Fruit fly (Drosophila melanogaster) whole organism, embryonic: ENCODE measurements around the gene kra.

Experiments
- Ada2b ChIP-seq: fragments of 200-800 bp; sonication (Bioruptor generic); IDR thresholded peaks from 2 replicates; pipeline ENCODE4 v1.3.6; 2022; ENCODE audit warnings: missing biosample characterization, missing genetic modification characterization
- BtbVII ChIP-seq: fragments of 200-800 bp; sonication (Bioruptor generic); optimal IDR thresholded peaks from 3 replicates; lab custom pipeline; 2017; ENCODE audit warnings: missing biosample characterization, mild to moderate bottlenecking, missing genetic modification characterization
- CG11085 ChIP-seq: fragments of 200-800 bp; sonication (Bioruptor generic); IDR thresholded peaks from 2 replicates; pipeline ENCODE4 v1.3.6; 2022; ENCODE audit warnings: missing biosample characterization, missing genetic modification characterization
- CG11723 ChIP-seq: fragments of 200-800 bp; sonication (Bioruptor generic); optimal IDR thresholded peaks from 2 replicates; lab custom pipeline; 2017; ENCODE audit warnings: missing biosample characterization, mild to moderate bottlenecking, missing genetic modification characterization
- CG13287 ChIP-seq: fragments of 200-800 bp; sonication (Bioruptor generic); IDR thresholded peaks from 2 replicates; pipeline ENCODE4 v1.3.6; 2022; ENCODE audit warnings: missing biosample characterization, missing genetic modification characterization; ENCODE audit not compliant: partially characterized antibody
- CG14710 ChIP-seq: fragments of 200-800 bp; sonication (Bioruptor generic); optimal IDR thresholded peaks from 3 replicates; lab custom pipeline; 2019; ENCODE audit warnings: missing biosample characterization, mild to moderate bottlenecking, missing genetic modification characterization, moderate library complexity
- CG15479 ChIP-seq: fragments of 200-800 bp; sonication (Bioruptor generic); optimal IDR thresholded peaks from 3 replicates; lab custom pipeline; 2019; ENCODE audit warnings: missing biosample characterization, mild to moderate bottlenecking, missing genetic modification characterization, moderate library complexity
- CG16813 ChIP-seq: fragments of 200-800 bp; sonication (Bioruptor generic); IDR thresholded peaks from 3 replicates; pipeline ENCODE4 v1.3.6; 2022; ENCODE audit warnings: missing biosample characterization, missing genetic modification characterization; ENCODE audit not compliant: partially characterized antibody
- CG17829 ChIP-seq: fragments of 200-800 bp; optimal IDR thresholded peaks from 2 replicates; lab custom pipeline; 2019; ENCODE audit warnings: missing biosample characterization, mild to moderate bottlenecking, missing genetic modification characterization, moderate library complexity
- CG2889 ChIP-seq: fragments of 200-800 bp; sonication (Bioruptor generic); IDR thresholded peaks from 3 replicates; pipeline ENCODE4 v1.3.6; 2022; ENCODE audit warnings: missing biosample characterization, missing genetic modification characterization
- CG31441 ChIP-seq: fragments of 200-800 bp; sonication (Bioruptor generic); IDR thresholded peaks from 2 replicates; pipeline ENCODE4 v1.3.6; 2022; ENCODE audit warnings: missing biosample characterization, missing genetic modification characterization
- CG32532 ChIP-seq: fragments of 200-800 bp; sonication (Bioruptor generic); IDR thresholded peaks from 2 replicates; pipeline ENCODE4 v1.3.6; 2022; ENCODE audit warnings: missing biosample characterization, missing genetic modification characterization
- CG32772 ChIP-seq: fragments of 200-800 bp; sonication (Bioruptor generic); IDR thresholded peaks from 2 replicates; pipeline ENCODE4 v1.3.6; 2022; ENCODE audit warnings: missing biosample characterization, missing genetic modification characterization
- CG3847 ChIP-seq: fragments of 200-800 bp; sonication (Bioruptor generic); IDR thresholded peaks from 2 replicates; pipeline ENCODE4 v1.3.6; 2022; ENCODE audit warnings: missing biosample characterization, missing genetic modification characterization
- CG42726 ChIP-seq: fragments of 200-800 bp; sonication (Bioruptor generic); IDR thresholded peaks from 2 replicates; pipeline ENCODE4 v1.3.6; 2022; ENCODE audit warnings: missing biosample characterization, missing genetic modification characterization; ENCODE audit not compliant: partially characterized antibody
- CG4282 ChIP-seq: fragments of 200-800 bp; sonication (Bioruptor generic); optimal IDR thresholded peaks from 2 replicates; lab custom pipeline; 2016; ENCODE audit warnings: missing biosample characterization, missing genetic modification characterization
- CG5180 ChIP-seq: fragments of 200-800 bp; sonication (Bioruptor generic); optimal IDR thresholded peaks from 3 replicates; lab custom pipeline; 2017; ENCODE audit warnings: missing biosample characterization, missing genetic modification characterization, mild to moderate bottlenecking, moderate library complexity, missing genetic modification reagents
- CG6654 ChIP-seq: fragments of 200-800 bp; sonication (Bioruptor generic); optimal IDR thresholded peaks from 2 replicates; lab custom pipeline; 2017; ENCODE audit warnings: missing biosample characterization, mild to moderate bottlenecking, missing genetic modification characterization
- CG7987 ChIP-seq: fragments of 200-800 bp; sonication (Bioruptor generic); optimal IDR thresholded peaks from 2 replicates; lab custom pipeline; 2018; ENCODE audit warnings: missing biosample characterization, mild to moderate bottlenecking, missing genetic modification characterization, moderate library complexity
- CG8388 ChIP-seq: fragments of 200-800 bp; sonication (Bioruptor generic); optimal IDR thresholded peaks from 2 replicates; lab custom pipeline; 2019; ENCODE audit warnings: missing biosample characterization, mild to moderate bottlenecking, missing genetic modification characterization, moderate library complexity
- CG9797 ChIP-seq: fragments of 200-800 bp; sonication (Bioruptor generic); optimal IDR thresholded peaks from 3 replicates; lab custom pipeline; 2018; ENCODE audit warnings: missing biosample characterization, mild to moderate bottlenecking, missing genetic modification characterization
- D19A ChIP-seq: fragments of 200-800 bp; optimal IDR thresholded peaks from 3 replicates; lab custom pipeline; 2019; ENCODE audit warnings: missing biosample characterization, mild to moderate bottlenecking, missing genetic modification characterization, moderate library complexity
- Dbx ChIP-seq: fragments of 200-800 bp; sonication (Bioruptor generic); IDR thresholded peaks from 3 replicates; pipeline ENCODE4 v1.3.6; 2022; ENCODE audit warnings: missing biosample characterization, missing genetic modification characterization
- Dip2 ChIP-seq: fragments of 200-800 bp; sonication (Bioruptor generic); IDR thresholded peaks from 2 replicates; pipeline ENCODE4 v1.3.6; 2022; ENCODE audit warnings: missing biosample characterization, missing genetic modification characterization
- H15 ChIP-seq: fragments of 200-800 bp; sonication (Bioruptor generic); IDR thresholded peaks from 3 replicates; pipeline ENCODE4 v1.3.6; 2022; ENCODE audit warnings: missing biosample characterization, missing genetic modification characterization
- Lhr ChIP-seq: fragments of 200-800 bp; sonication (Bioruptor generic); optimal IDR thresholded peaks from 3 replicates; lab custom pipeline; 2017; ENCODE audit warnings: mild to moderate bottlenecking, missing biosample characterization, missing genetic modification reagents, missing genetic modification characterization
- Med ChIP-seq: fragments of 200-800 bp; sonication (Bioruptor generic); peaks from one replicate; lab custom pipeline; 2016; ENCODE audit warnings: missing biosample characterization, missing genetic modification characterization, mild to moderate bottlenecking, inconsistent platforms, moderate library complexity
- NfI ChIP-seq: fragments of 200-800 bp; sonication (Bioruptor generic); optimal IDR thresholded peaks from 3 replicates; lab custom pipeline; 2018; ENCODE audit warnings: missing biosample characterization, mild to moderate bottlenecking, missing genetic modification characterization, moderate library complexity
- Ravus ChIP-seq: fragments of 200-800 bp; sonication (Bioruptor generic); IDR thresholded peaks from 2 replicates; pipeline ENCODE4 v1.3.6; 2022; ENCODE audit warnings: missing biosample characterization, missing genetic modification characterization
- Usf ChIP-seq: fragments of 200-800 bp; sonication (Bioruptor generic); optimal IDR thresholded peaks from 2 replicates; lab custom pipeline; 2017; ENCODE audit warnings: missing genotype, missing biosample characterization, missing genetic modification characterization
- ato ChIP-seq: fragments of 200-800 bp; sonication (Bioruptor generic); IDR thresholded peaks from 2 replicates; pipeline ENCODE4 v1.3.6; 2022; ENCODE audit warnings: missing biosample characterization, missing genetic modification characterization; ENCODE audit not compliant: partially characterized antibody
- cas ChIP-seq: fragments of 200-800 bp; sonication (Bioruptor generic); IDR thresholded peaks from 2 replicates; pipeline ENCODE4 v1.3.6; 2022; ENCODE audit warnings: missing biosample characterization, missing genetic modification characterization
- crol ChIP-seq: fragments of 200-800 bp; sonication (Bioruptor generic); IDR thresholded peaks from 2 replicates; pipeline ENCODE4 v1.3.6; 2022; ENCODE audit warnings: missing biosample characterization, missing genetic modification characterization
- dimm ChIP-seq: fragments of 200-800 bp; sonication (Bioruptor generic); IDR thresholded peaks from 2 replicates; pipeline ENCODE4 v1.3.6; 2022; ENCODE audit warnings: missing biosample characterization, missing genetic modification characterization
- esg ChIP-seq: fragments of 200-800 bp; sonication (Bioruptor generic); conservative IDR thresholded peaks from 2 replicates; pipeline ENCODE4 v1.3.6; 2022; ENCODE audit warnings: missing biosample characterization, missing genetic modification characterization
- ewg ChIP-seq: fragments of 200-800 bp; sonication (Bioruptor generic); optimal IDR thresholded peaks from 3 replicates; lab custom pipeline; 2017; ENCODE audit warnings: mild to moderate bottlenecking, missing biosample characterization, missing genetic modification reagents, missing genetic modification characterization
- ham ChIP-seq: fragments of 200-800 bp; sonication (Bioruptor generic); IDR thresholded peaks from 2 replicates; pipeline ENCODE4 v1.3.6; 2022; ENCODE audit warnings: missing biosample characterization, missing genetic modification characterization
- hbn ChIP-seq: fragments of 200-800 bp; sonication (Bioruptor generic); IDR thresholded peaks from 2 replicates; pipeline ENCODE4 v1.3.6; 2022; ENCODE audit warnings: missing biosample characterization, missing genetic modification characterization; ENCODE audit not compliant: partially characterized antibody
- ind ChIP-seq: fragments of 200-800 bp; sonication (Bioruptor generic); optimal IDR thresholded peaks from 3 replicates; lab custom pipeline; 2016; ENCODE audit warnings: missing biosample characterization, missing genetic modification characterization
- kay ChIP-seq: fragments of 200-800 bp; sonication (Bioruptor generic); optimal IDR thresholded peaks from 2 replicates; lab custom pipeline; 2016; ENCODE audit warnings: missing biosample characterization, missing genetic modification characterization
- nmo ChIP-seq: fragments of 200-800 bp; sonication (Bioruptor generic); optimal IDR thresholded peaks from 2 replicates; lab custom pipeline; 2018; ENCODE audit warnings: missing biosample characterization, mild to moderate bottlenecking, missing genetic modification characterization, moderate library complexity
- onecut ChIP-seq: fragments of 200-800 bp; sonication (Bioruptor generic); IDR thresholded peaks from 2 replicates; pipeline ENCODE4 v1.3.6; 2022; ENCODE audit warnings: missing biosample characterization, missing genetic modification characterization
- prd ChIP-seq, 3 experiments: fragments of >200 bp in 2 of 3; fragments of 200-800 bp in 1 of 3; sonication (Bioruptor generic) in 1 of 3; optimal IDR thresholded peaks in 2 of 3; IDR thresholded peaks in 1 of 3; 2 replicates in 2 of 3; 3 replicates in 1 of 3; pipeline versions ENCODE4 v1.3.6 to Lab custom; 2017 to 2022; ENCODE audit warnings: missing biosample characterization in 1 of 3, missing genetic modification characterization in 1 of 3
- psq ChIP-seq: fragments of 200-800 bp; sonication (Bioruptor generic); optimal IDR thresholded peaks from 2 replicates; lab custom pipeline; 2017; ENCODE audit warnings: missing biosample characterization, missing genetic modification characterization
- sisA ChIP-seq: fragments of 200-800 bp; sonication (Bioruptor generic); IDR thresholded peaks from 2 replicates; pipeline ENCODE4 v1.3.6; 2022; ENCODE audit warnings: missing biosample characterization, missing genetic modification characterization
- slbo ChIP-seq: fragments of 200-800 bp; sonication (Bioruptor generic); IDR thresholded peaks from 2 replicates; pipeline ENCODE4 v1.3.6; 2022; ENCODE audit warnings: missing biosample characterization, missing genetic modification characterization
- sna ChIP-seq: fragments of 200-800 bp; sonication (Bioruptor generic); IDR thresholded peaks from 2 replicates; pipeline ENCODE4 v1.3.6; 2022; ENCODE audit warnings: missing biosample characterization, missing genetic modification characterization; ENCODE audit not compliant: partially characterized antibody
- so ChIP-seq: fragments of 200-800 bp; sonication (Bioruptor generic); IDR thresholded peaks from 3 replicates; pipeline ENCODE4 v1.3.6; 2022; ENCODE audit warnings: missing biosample characterization, missing genetic modification characterization
- z ChIP-seq: fragments of 200-800 bp; sonication (Bioruptor generic); IDR thresholded peaks from 3 replicates; pipeline ENCODE4 v1.3.6; 2022; ENCODE audit warnings: missing biosample characterization, missing genetic modification characterization

kra gene

DNA sequence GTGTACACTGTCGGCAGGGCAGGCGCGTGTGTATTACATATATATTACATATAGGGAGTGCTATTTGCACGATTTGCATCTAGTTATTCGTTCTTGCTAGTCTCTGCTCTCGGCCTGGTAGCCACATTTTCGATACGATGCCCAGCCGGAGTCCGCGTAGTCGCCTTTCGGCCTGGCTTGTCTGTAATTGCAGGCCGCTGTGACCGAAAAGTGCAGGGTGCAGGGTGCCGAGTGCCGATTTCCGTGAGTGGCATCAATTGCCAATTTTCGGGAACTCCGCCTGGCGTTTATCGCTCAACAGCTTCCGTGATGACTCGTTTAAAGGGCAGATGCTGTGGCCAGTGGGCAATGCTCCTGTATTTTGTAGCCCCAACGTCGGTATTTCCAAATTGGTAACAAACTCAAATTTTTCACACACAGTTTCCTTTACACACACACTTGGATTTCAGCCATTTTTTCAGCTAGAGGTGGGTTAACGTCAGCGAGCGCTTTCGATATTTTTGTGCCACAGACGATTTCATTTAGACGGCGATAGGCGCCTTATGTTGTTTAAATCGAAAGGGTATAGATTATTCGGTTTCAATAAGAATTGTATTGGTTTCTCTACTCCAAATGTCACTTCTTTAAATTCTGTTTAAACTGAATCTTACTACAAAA, 12.9 kb downstream of the kra start, which contains the start of gene CG2926 (continued):
- no peak for TF ChIP-seq dimm (GFP tag; lab: Robert Waterston, UW)
- no peak for TF ChIP-seq CG32772
- no peak for TF ChIP-seq Usf (GFP tag; lab: Kevin White, UChicago)
- TF ChIP-seq CG16813, result peak; percentile 88
- TF ChIP-seq slbo (GFP tag; lab: Robert Waterston, UW), result peak; percentile 72
- no peak for TF ChIP-seq CG15479 (GFP tag; lab: Kevin White, UChicago)
- TF ChIP-seq CG6654 (GFP tag; lab: Kevin White, UChicago), result no peak
- no peak for TF ChIP-seq so
- TF ChIP-seq D19A, result peak; percentile 100
- TF ChIP-seq sna (GFP tag; lab: Robert Waterston, UW), result peak; percentile 59
- no peak for TF ChIP-seq CG2889
- TF ChIP-seq Lhr (GFP tag; lab: Kevin White, UChicago), result no peak
- TF ChIP-seq CG4282 (GFP tag; lab: Kevin White, UChicago), result peak; percentile 15
- TF ChIP-seq CG11085, result peak; percentile 30; the same call in 1 of the 2 replicates
- no peak for TF ChIP-seq CG7987
- peak; percentile 91 for TF ChIP-seq CG13287 (GFP tag; lab: Robert Waterston, UW)
- peak; percentile 68 for TF ChIP-seq CG14710 (tag; lab: Kevin White, UChicago)
- TF ChIP-seq nmo (GFP tag; lab: Kevin White, UChicago), result peak; percentile 37
- no peak for TF ChIP-seq ham (GFP tag; lab: Robert Waterston, UW)
- TF ChIP-seq hbn, result peak; percentile 83
- TF ChIP-seq CG3847 (GFP tag; lab: Robert Waterston, UW), result peak; percentile 42; the same call in 1 of the 2 replicates
- TF ChIP-seq psq, result no peak
- TF ChIP-seq CG5180, result no peak
- TF ChIP-seq ind (GFP tag; lab: Kevin White, UChicago), result no peak
- TF ChIP-seq CG8388 (GFP tag; lab: Kevin White, UChicago), result no peak
- TF ChIP-seq cas, result no peak
- 0 out of 2 replicates have a peak, but pooled peaks have one; percentile 15 for TF ChIP-seq crol (GFP tag; lab: Robert Waterston, UW)
- no peak for TF ChIP-seq CG11723 (GFP tag; lab: Kevin White, UChicago)
- TF ChIP-seq CG17829 (tag; lab: Kevin White, UChicago), result peak; percentile 57
- 0 out of 2 replicates have a peak, but pooled peaks have one; percentile 5 for TF ChIP-seq Ada2b (GFP tag; lab: Robert Waterston, UW)
- no peak for TF ChIP-seq sisA (GFP tag; lab: Robert Waterston, UW)
- no peak for TF ChIP-seq esg (GFP tag; lab: Robert Waterston, UW)
- TF ChIP-seq prd (optimal IDR thresholded peaks at IDR 0.05; lab: Kevin White, UChicago), result no peak
- peak; percentile 31; the same call in 1 of the 3 replicates for TF ChIP-seq prd (GFP tag; IDR thresholded peaks at IDR 0.05; lab: Robert Waterston, UW)
- TF ChIP-seq CG42726 (GFP tag; lab: Robert Waterston, UW), result peak; percentile 88
- no peak for TF ChIP-seq ewg (GFP tag; lab: Kevin White, UChicago)
- no peak for TF ChIP-seq Ravus (GFP tag; lab: Robert Waterston, UW)
- TF ChIP-seq H15 (GFP tag; lab: Robert Waterston, UW), result no peak; the same call in 2 of the 3 replicates
- no peak for TF ChIP-seq z
- TF ChIP-seq kay, result peak; percentile 28
- TF ChIP-seq NfI (GFP tag; lab: Kevin White, UChicago), result no peak
- peak; percentile 62 for TF ChIP-seq Dbx
- TF ChIP-seq ato (GFP tag; lab: Robert Waterston, UW), result peak; percentile 91
- TF ChIP-seq CG31441 (GFP tag; lab: Robert Waterston, UW), result no peak
- TF ChIP-seq Dip2 (GFP tag; lab: Robert Waterston, UW), result no peak
- peak; percentile 31 for TF ChIP-seq CG9797 (GFP tag; lab: Kevin White, UChicago)
- peak; percentile 47 for TF ChIP-seq onecut (GFP tag; lab: Robert Waterston, UW)
- peak; percentile 92 for TF ChIP-seq Med
- no peak for TF ChIP-seq BtbVII (GFP tag; lab: Kevin White, UChicago)
- peak; percentile 64 for TF ChIP-seq CG32532 (GFP tag; lab: Robert Waterston, UW)
